Worm (Caenorhabditis elegans): Measurements from ENCODE around the gene tsen-34.

DNA sequence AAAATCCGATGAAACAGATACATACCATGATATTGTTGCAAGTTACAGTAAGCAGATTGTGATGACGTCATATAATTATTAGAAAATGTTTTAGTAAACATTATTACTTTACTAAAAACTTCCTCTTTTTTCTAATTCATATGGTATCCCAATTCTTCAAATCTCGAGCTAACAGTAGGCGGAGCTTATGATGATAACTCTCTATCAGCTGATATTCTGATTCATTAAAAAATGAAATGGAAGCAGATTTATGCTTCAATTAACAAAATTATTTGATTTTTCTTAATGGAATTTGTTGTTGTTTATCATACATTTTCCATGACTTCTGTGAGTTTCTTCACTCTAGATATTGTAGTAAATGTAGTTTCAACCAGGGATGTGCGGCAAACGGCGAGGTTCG, 26.0 kb downstream of the tsen-34 start, which contains the start of gene pax-2:
- TF ChIP-seq egl-27 (tag; optimal IDR thresholded peaks at IDR 0.05) = no peak
- no peak for TF ChIP-seq lin-13 (GFP tag; optimal IDR thresholded peaks at IDR 0.05)
- TF ChIP-seq lin-39 (tag; optimal IDR thresholded peaks at IDR 0.05) = no peak
- TF ChIP-seq lin-35 (GFP tag; optimal IDR thresholded peaks at IDR 0.05) = no peak
- TF ChIP-seq mdl-1 (tag; optimal IDR thresholded peaks at IDR 0.05) = no peak
- TF ChIP-seq nhr-76 (tag; optimal IDR thresholded peaks at IDR 0.05) = no peak
- no peak for TF ChIP-seq snpc-4 (tag; optimal IDR thresholded peaks at IDR 0.05)
- TF ChIP-seq pqm-1 (tag; optimal IDR thresholded peaks at IDR 0.05) = no peak
- no peak for TF ChIP-seq nhr-28 (tag; optimal IDR thresholded peaks at IDR 0.05)
- TF ChIP-seq pag-3 (tag; optimal IDR thresholded peaks at IDR 0.05; ENCODE audit: borderline replicate concordance, insufficient read depth) = no peak
- TF ChIP-seq tlp-1 (tag; optimal IDR thresholded peaks at IDR 0.05) = no peak

Data from whole organism, L1 larva.